Worm (Caenorhabditis elegans): ENCODE measurements around the gene T10H4.13.

The T10H4.13 gene

DNA sequence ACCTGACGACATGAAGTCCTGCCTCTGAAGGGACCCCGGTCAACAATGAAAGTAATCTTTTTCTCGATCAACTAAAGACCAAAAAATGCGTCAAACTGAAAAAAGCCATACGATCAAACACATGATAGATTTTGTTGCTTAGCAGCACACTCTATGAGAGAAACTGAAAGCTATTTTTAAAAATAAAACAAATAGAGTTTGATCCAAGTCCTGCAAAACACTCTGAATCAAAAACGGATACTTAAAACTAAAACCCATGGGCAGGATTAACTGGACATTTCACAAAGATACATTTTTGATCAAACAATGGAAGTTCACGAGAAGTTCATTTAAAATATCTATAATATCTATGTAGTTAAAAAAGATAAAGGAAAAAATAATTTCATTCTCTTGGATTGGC, at the start of gene T10H4.13:
Gene T10H4.13 (minus strand): TSS at position 101 of the 400 bp plus-strand sequence.
- TF ChIP-seq ztf-11 (tag; optimal IDR thresholded peaks at IDR 0.05) (no peak), elt-1 (tag; optimal IDR thresholded peaks at IDR 0.05) (no peak), ztf-1 (GFP tag; conservative IDR thresholded peaks at IDR 0.05) (no peak), nhr-21 (tag; optimal IDR thresholded peaks at IDR 0.05) (no peak), ceh-16 (tag; optimal IDR thresholded peaks at IDR 0.05) (no peak), mdl-1 (tag; optimal IDR thresholded peaks at IDR 0.05) (no peak), nhr-23 (tag; optimal IDR thresholded peaks at IDR 0.05) (no peak), egl-27 (tag; optimal IDR thresholded peaks at IDR 0.05) (no peak), skn-1 (tag; optimal IDR thresholded peaks at IDR 0.05) (no peak), nhr-10 (tag; optimal IDR thresholded peaks at IDR 0.05) (no peak), R02D3.7 (tag; optimal IDR thresholded peaks at IDR 0.05) (no peak)

DNA sequence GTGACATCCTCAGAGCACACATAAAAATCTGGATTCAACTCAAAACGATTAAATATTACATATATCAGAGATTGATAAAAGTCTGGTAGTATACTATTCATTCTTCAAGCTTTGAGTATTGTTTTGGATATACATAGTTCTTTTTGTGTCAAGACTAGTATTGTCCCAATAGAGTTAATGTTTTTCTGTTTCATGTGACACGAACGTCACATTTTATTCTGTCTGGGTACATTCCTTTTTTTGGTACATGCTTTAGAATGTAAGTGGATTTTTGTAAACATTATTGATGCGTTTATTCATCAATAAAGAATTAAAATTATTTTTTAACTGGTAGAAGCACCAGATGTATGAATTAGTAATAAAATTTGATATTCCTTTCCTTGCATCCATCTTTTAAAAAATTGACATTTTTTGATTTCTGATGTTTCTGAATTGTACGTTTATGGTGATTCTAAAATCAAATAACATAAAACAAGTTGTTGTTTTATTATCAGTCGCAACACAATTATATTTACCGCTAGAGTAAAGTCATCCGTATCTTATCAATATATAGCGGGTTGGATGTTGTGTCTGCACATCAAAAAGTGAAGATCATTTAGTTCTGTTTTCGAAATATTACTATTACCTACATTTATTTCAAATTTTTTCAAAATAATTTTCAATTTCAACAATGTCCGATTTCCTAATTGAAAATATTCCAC, 48.7 kb upstream of the T10H4.13 start, which contains the start of the genes srt-22 and nhr-246:
Gene srt-22 (minus strand): TSS at position 101 of the 701 bp plus-strand sequence.
Gene nhr-246 (plus strand): TSS at position 651 of the 701 bp plus-strand sequence.
- TF ChIP-seq nhr-21 (tag; optimal IDR thresholded peaks at IDR 0.05), result no peak
- TF ChIP-seq dmd-4 (tag; optimal IDR thresholded peaks at IDR 0.05), result no peak
- TF ChIP-seq C34F6.9 (tag; optimal IDR thresholded peaks at IDR 0.05), result no peak
- TF ChIP-seq nhr-129 (tag; optimal IDR thresholded peaks at IDR 0.05), result no peak
- no peak for TF ChIP-seq peb-1 (tag; optimal IDR thresholded peaks at IDR 0.05)
- no peak for TF ChIP-seq nhr-11 (tag; optimal IDR thresholded peaks at IDR 0.05)
- TF ChIP-seq nhr-6 (tag; optimal IDR thresholded peaks at IDR 0.05), result no peak
- TF ChIP-seq blmp-1 (tag; optimal IDR thresholded peaks at IDR 0.05; ENCODE audit: insufficient read depth), result no peak

DNA sequence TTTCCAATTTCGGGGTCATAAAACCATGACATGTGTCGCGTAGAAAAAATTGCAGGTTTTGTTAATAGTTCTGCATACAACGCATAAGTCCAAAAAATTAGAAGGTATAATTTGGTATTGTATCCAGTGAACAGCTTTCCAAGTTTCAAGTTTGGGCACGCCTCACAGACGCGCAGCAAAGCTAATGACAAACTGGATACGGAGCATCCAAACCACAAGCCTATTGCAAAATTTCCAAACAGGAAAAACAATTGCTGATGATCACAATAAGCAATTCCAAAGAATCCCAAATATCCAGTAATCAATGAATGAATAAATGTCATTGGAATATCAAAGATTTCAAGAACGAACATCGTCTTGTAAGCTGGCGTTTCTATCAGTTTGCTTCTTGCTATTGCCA, 46.2 kb upstream of the T10H4.13 start:
- TF ChIP-seq peb-1 (tag; optimal IDR thresholded peaks at IDR 0.05) (no peak), unc-55 (GFP tag; optimal IDR thresholded peaks at IDR 0.05) (no peak), unc-62 (GFP tag; optimal IDR thresholded peaks at IDR 0.05) (no peak), ama-1 (optimal IDR thresholded peaks at IDR 0.05) (no peak), ztf-4 (tag; optimal IDR thresholded peaks at IDR 0.05) (no peak), R02D3.7 (tag; optimal IDR thresholded peaks at IDR 0.05) (no peak), ztf-1 (GFP tag; conservative IDR thresholded peaks at IDR 0.05) (no peak), nhr-25 (tag; optimal IDR thresholded peaks at IDR 0.05) (no peak), unc-39 (tag; optimal IDR thresholded peaks at IDR 0.05) (no peak), ceh-16 (tag; optimal IDR thresholded peaks at IDR 0.05) (no peak), mab-5 (tag; optimal IDR thresholded peaks at IDR 0.05) (no peak), nhr-23 (tag; optimal IDR thresholded peaks at IDR 0.05) (no peak), ztf-11 (tag; optimal IDR thresholded peaks at IDR 0.05) (no peak), snpc-4 (tag; optimal IDR thresholded peaks at IDR 0.05) (no peak)

DNA sequence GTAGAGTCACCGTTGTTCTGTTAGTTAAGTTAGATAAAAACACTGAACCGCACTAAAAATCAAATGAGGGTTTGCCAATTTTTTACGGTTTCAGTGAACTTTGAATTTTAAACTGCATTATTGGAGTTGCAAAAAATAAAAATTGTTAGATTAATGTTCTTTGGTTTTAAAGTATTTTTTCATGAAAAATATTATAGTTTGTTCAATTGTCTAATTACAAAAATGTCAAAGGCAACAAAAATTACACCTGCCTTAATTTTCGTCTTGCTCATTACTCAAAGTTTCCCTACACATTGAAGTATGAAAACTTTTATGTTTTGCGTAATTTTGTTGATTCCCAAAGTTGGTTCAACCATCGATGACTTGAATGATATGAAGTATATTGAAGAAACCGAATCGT, 43.5 kb upstream of the T10H4.13 start, which contains the start of gene irld-62:
Gene irld-62 (plus strand): TSS at position 301 of the 400 bp plus-strand sequence.
- no peak for TF ChIP-seq nhr-237 (tag; optimal IDR thresholded peaks at IDR 0.05)
- TF ChIP-seq skn-1 (tag; optimal IDR thresholded peaks at IDR 0.05), result no peak
- no peak for TF ChIP-seq nhr-6 (tag; optimal IDR thresholded peaks at IDR 0.05)
- TF ChIP-seq ztf-4 (tag; optimal IDR thresholded peaks at IDR 0.05), result no peak
- no peak for TF ChIP-seq lin-11 (tag; optimal IDR thresholded peaks at IDR 0.05)
- TF ChIP-seq ztf-1 (GFP tag; conservative IDR thresholded peaks at IDR 0.05), result no peak
- no peak for TF ChIP-seq mdl-1 (tag; optimal IDR thresholded peaks at IDR 0.05)
- no peak for TF ChIP-seq C34F6.9 (tag; optimal IDR thresholded peaks at IDR 0.05)
- no peak for TF ChIP-seq aly-2 (tag; optimal IDR thresholded peaks at IDR 0.05)
- no peak for TF ChIP-seq nhr-11 (tag; optimal IDR thresholded peaks at IDR 0.05)
- no peak for TF ChIP-seq nhr-10 (tag; optimal IDR thresholded peaks at IDR 0.05)
- TF ChIP-seq ztf-11 (tag; optimal IDR thresholded peaks at IDR 0.05), result no peak
- TF ChIP-seq nhr-12 (tag; optimal IDR thresholded peaks at IDR 0.05), result no peak
- no peak for TF ChIP-seq Y55F3AM.14 (GFP tag; optimal IDR thresholded peaks at IDR 0.05)
- TF ChIP-seq blmp-1 (tag; optimal IDR thresholded peaks at IDR 0.05; ENCODE audit: insufficient read depth), result no peak
- no peak for TF ChIP-seq ceh-16 (tag; optimal IDR thresholded peaks at IDR 0.05)
- no peak for TF ChIP-seq zag-1 (tag; optimal IDR thresholded peaks at IDR 0.05)

DNA sequence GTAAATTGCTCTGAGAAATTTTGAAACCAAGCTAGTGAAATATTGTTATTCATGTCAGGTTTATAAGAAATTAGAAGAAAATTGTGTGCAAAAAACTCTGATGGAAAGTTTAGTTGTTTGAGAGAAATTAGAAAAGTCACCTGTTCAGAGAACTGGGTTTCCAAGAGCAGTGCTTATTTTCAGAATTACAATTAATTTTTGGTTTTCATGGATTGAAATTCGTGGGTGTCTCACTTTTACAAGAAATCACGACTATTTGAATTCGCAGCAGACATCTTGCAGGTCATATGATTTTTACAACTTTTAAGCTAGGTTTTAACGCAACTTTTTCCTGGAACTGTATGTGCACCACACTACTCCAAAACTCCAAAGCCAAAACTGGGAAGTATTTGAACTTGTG, 41.7 kb upstream of the T10H4.13 start, which contains the start of gene srz-10:
Gene srz-10 (minus strand): TSS at position 88 of the 400 bp plus-strand sequence.
- no peak for TF ChIP-seq sem-4 (tag; optimal IDR thresholded peaks at IDR 0.05)
- no peak for TF ChIP-seq ztf-4 (tag; optimal IDR thresholded peaks at IDR 0.05)
- TF ChIP-seq nhr-77 (tag; optimal IDR thresholded peaks at IDR 0.05), result no peak
- no peak for TF ChIP-seq aly-2 (tag; optimal IDR thresholded peaks at IDR 0.05)
- TF ChIP-seq fos-1 (tag; optimal IDR thresholded peaks at IDR 0.05), result no peak
